Worm (Caenorhabditis elegans): ENCODE measurements around the gene B0250.8.

Gene B0250.8

DNA sequence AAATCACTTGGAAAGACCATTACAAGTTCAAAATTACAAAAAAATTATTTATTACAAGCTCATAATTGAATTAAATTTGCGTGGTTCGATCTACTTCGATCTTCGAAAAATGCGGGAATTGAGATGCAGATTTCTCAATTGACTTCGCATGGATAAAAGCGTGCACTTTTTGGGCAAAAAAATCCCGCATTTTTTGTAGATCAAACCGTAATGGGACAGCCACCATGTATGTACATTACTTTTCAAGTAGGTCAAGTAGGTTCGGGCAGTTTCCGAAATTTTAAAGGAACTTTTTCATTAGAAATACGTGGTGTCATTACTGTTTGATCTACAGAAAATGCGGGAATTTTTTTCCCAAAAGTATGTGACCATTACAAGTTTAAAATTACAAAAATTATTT, 27.3 kb upstream of the B0250.8 start (continued):
- 0 out of 2 replicates have a peak, but pooled peaks have one; percentile 60 for TF ChIP-seq bed-1 (GFP tag; IDR thresholded peaks at IDR 0.05)
- no peak for TF ChIP-seq nhr-120 (GFP tag; IDR thresholded peaks at IDR 0.05)
- TF ChIP-seq F57A8.1 (GFP tag; optimal IDR thresholded peaks at IDR 0.05): no peak
- TF ChIP-seq sdz-38 (tag; optimal IDR thresholded peaks at IDR 0.05): no peak
- peak; percentile 43; the same call in 1 of the 2 replicates for TF ChIP-seq ekl-4 (GFP tag; IDR thresholded peaks at IDR 0.05)
- TF ChIP-seq ceh-58 (GFP tag; IDR thresholded peaks at IDR 0.05): no peak
- no peak for TF ChIP-seq egrh-3 (GFP tag; IDR thresholded peaks at IDR 0.05)
- TF ChIP-seq him-1 (tag; optimal IDR thresholded peaks at IDR 0.05): no peak
- TF ChIP-seq Y67H2A.10 (GFP tag; conservative IDR thresholded peaks at IDR 0.05): no peak
- peak in 1 of 2 experiments; percentile 72 for TF ChIP-seq let-607 (tag; optimal IDR thresholded peaks at IDR 0.05)
- peak; percentile 92 for TF ChIP-seq repo-1 (tag; optimal IDR thresholded peaks at IDR 0.05)
- TF ChIP-seq aptf-2 (GFP tag; conservative IDR thresholded peaks at IDR 0.05): no peak
- peak; percentile 46; the same call in 1 of the 2 replicates for TF ChIP-seq ceh-100 (GFP tag; IDR thresholded peaks at IDR 0.05)
- no peak for TF ChIP-seq C06A6.2 (GFP tag; conservative IDR thresholded peaks at IDR 0.05)
- TF ChIP-seq ccch-3 (GFP tag; optimal IDR thresholded peaks at IDR 0.05): no peak
- no peak for TF ChIP-seq F37B4.10 (GFP tag; IDR thresholded peaks at IDR 0.05)
- 0 out of 2 replicates have a peak, but pooled peaks have one; percentile 31 for TF ChIP-seq let-526 (GFP tag; IDR thresholded peaks at IDR 0.05)
- no peak for TF ChIP-seq unc-130 (GFP tag; optimal IDR thresholded peaks at IDR 0.05)
- no peak for TF ChIP-seq aptf-3 (GFP tag; IDR thresholded peaks at IDR 0.05)
- no peak for TF ChIP-seq F55B11.4 (tag; optimal IDR thresholded peaks at IDR 0.05; ENCODE audit: borderline replicate concordance, insufficient read depth)
- TF ChIP-seq attf-3 (GFP tag; conservative IDR thresholded peaks at IDR 0.05): no peak
- peak; percentile 11 for TF ChIP-seq F57C9.4 (tag; optimal IDR thresholded peaks at IDR 0.05)
- TF ChIP-seq hsf-1 (GFP tag; IDR thresholded peaks at IDR 0.05): peak; percentile 51; the same call in 1 of the 2 replicates
- TF ChIP-seq snpc-3.4 (tag; optimal IDR thresholded peaks at IDR 0.05): no peak
- TF ChIP-seq ceh-27 (GFP tag; optimal IDR thresholded peaks at IDR 0.05): no peak
- TF ChIP-seq nhr-27 (tag; optimal IDR thresholded peaks at IDR 0.05): peak; percentile 12
- TF ChIP-seq F10E7.11 (tag; optimal IDR thresholded peaks at IDR 0.05): peak; percentile 41
- TF ChIP-seq mes-4 (tag; optimal IDR thresholded peaks at IDR 0.05): no peak
- peak; percentile 71 for TF ChIP-seq chd-7 (tag; optimal IDR thresholded peaks at IDR 0.05)
- TF ChIP-seq gei-17 (GFP tag; optimal IDR thresholded peaks at IDR 0.05): peak; percentile 16
- TF ChIP-seq ama-1 (optimal IDR thresholded peaks at IDR 0.05): no peak
- TF ChIP-seq ama-1 (GFP tag; optimal IDR thresholded peaks at IDR 0.05): no peak
- peak; percentile 80 for TF ChIP-seq atf-7 (tag; optimal IDR thresholded peaks at IDR 0.05)
- TF ChIP-seq mxl-1 (tag; optimal IDR thresholded peaks at IDR 0.05): no peak
- no peak for TF ChIP-seq bed-2 (GFP tag; IDR thresholded peaks at IDR 0.05)
- TF ChIP-seq ztf-3 (GFP tag; optimal IDR thresholded peaks at IDR 0.05): no peak
- no peak for TF ChIP-seq nfya-1 (tag; optimal IDR thresholded peaks at IDR 0.05; ENCODE audit: borderline replicate concordance, insufficient read depth)
- TF ChIP-seq dox-1 (GFP tag; IDR thresholded peaks at IDR 0.05): peak; percentile 54; the same call in 1 of the 2 replicates
- peak; percentile 89 for TF ChIP-seq B0336.3 (GFP tag; IDR thresholded peaks at IDR 0.05)
- no peak for TF ChIP-seq ceh-40 (GFP tag; IDR thresholded peaks at IDR 0.05)
- no peak for TF ChIP-seq die-1 (tag; optimal IDR thresholded peaks at IDR 0.05)
- TF ChIP-seq madf-3 (GFP tag; IDR thresholded peaks at IDR 0.05): 0 out of 2 replicates have a peak, but pooled peaks have one; percentile 51
- TF ChIP-seq F39B2.1 (GFP tag; IDR thresholded peaks at IDR 0.05): no peak
- no peak for TF ChIP-seq B0261.1 (tag; optimal IDR thresholded peaks at IDR 0.05)
- no peak for TF ChIP-seq rpc-1 (optimal IDR thresholded peaks at IDR 0.05)
- no peak for TF ChIP-seq rpc-1 (tag; optimal IDR thresholded peaks at IDR 0.05)
- peak; percentile 75 for TF ChIP-seq pbrm-1 (GFP tag; IDR thresholded peaks at IDR 0.05)
- no peak for TF ChIP-seq F22D6.2 (tag; optimal IDR thresholded peaks at IDR 0.05)
- peak; percentile 60 for TF ChIP-seq ZK185.1 (tag; optimal IDR thresholded peaks at IDR 0.05; ENCODE audit: poor library complexity, severe bottlenecking)
- no peak for TF ChIP-seq unc-62 (GFP tag; optimal IDR thresholded peaks at IDR 0.05)
